Worm (Caenorhabditis elegans): ENCODE measurements around the gene F47C12.13.

DNA sequence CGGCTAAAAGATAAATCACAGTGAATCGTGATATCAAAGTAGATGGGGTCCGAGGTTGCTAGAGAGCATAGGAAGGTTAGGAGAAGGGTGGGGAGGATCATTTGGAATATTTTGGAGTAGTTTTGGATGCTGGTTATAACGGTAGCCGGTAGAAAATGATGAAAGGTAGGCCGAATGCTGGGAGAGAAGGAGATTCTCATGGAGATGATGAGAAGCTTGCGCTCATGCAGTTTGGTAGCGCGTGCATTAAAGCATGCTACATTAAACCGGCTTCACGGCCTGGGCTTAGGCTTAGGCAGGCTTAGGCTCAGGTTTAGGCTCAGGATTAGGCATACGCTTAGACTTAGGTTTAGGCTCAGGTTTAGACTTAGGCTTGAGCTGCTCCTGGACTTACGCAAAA, at the start of gene F47C12.13:
- TF ChIP-seq tbx-8 (GFP tag; optimal IDR thresholded peaks at IDR 0.05), result no peak
- TF ChIP-seq unc-62 (GFP tag; optimal IDR thresholded peaks at IDR 0.05), result no peak
- no peak for TF ChIP-seq lsy-2 (tag; optimal IDR thresholded peaks at IDR 0.05)
- no peak for TF ChIP-seq nhr-28 (tag; optimal IDR thresholded peaks at IDR 0.05)
- no peak for TF ChIP-seq ztf-11 (tag; optimal IDR thresholded peaks at IDR 0.05)
- TF ChIP-seq nhr-237 (tag; optimal IDR thresholded peaks at IDR 0.05), result no peak
- TF ChIP-seq flh-1 (GFP tag; optimal IDR thresholded peaks at IDR 0.05), result no peak
- no peak for TF ChIP-seq snpc-4 (tag; optimal IDR thresholded peaks at IDR 0.05)
- TF ChIP-seq ces-1 (GFP tag; optimal IDR thresholded peaks at IDR 0.05), result no peak
- TF ChIP-seq pha-4 (tag; optimal IDR thresholded peaks at IDR 0.05), result no peak
- no peak for TF ChIP-seq nhr-12 (tag; optimal IDR thresholded peaks at IDR 0.05)
- no peak for TF ChIP-seq elt-3 (tag; optimal IDR thresholded peaks at IDR 0.05)

Measured in whole organism, mixed stage, embryonic.